Worm (Caenorhabditis elegans) whole organism, L1 larva: ENCODE data around the gene Y81B9A.3.

ENCODE experiments used
- C16A3.4 ChIP-seq: fragments of 150-350 bp; optimal IDR thresholded peaks from 2 replicates; lab custom pipeline; 2014; ENCODE audit warnings: missing biosample characterization, missing genetic modification characterization
- Y116A8C.19 ChIP-seq: sonication (generic microtip); optimal IDR thresholded peaks from 2 replicates; lab custom pipeline; 2016; ENCODE audit warnings: missing compliant biosample characterization, missing genetic modification characterization, borderline replicate concordance
- aha-1 ChIP-seq: fragments of 150-350 bp; optimal IDR thresholded peaks from 2 replicates; lab custom pipeline; 2014; ENCODE audit warnings: missing biosample characterization, missing genetic modification characterization
- alr-1 ChIP-seq: fragments of 200-800 bp; sonication (Bioruptor generic); optimal IDR thresholded peaks from 2 replicates; lab custom pipeline; 2018; ENCODE audit warnings: borderline replicate concordance, mild to moderate bottlenecking, missing genetic modification characterization, missing compliant biosample characterization
- ama-1 ChIP-seq: fragments of 150-350 bp; optimal IDR thresholded peaks from 2 replicates; lab custom pipeline; 2014
- ceh-8 ChIP-seq: fragments of 200-800 bp; sonication (Bioruptor generic); optimal IDR thresholded peaks from 2 replicates; lab custom pipeline; 2018; ENCODE audit warnings: mild to moderate bottlenecking, missing genetic modification characterization, moderate library complexity, missing compliant biosample characterization
- ceh-82 ChIP-seq, 3 experiments: fragments of 150-350 bp in 1 of 3; sonication (generic microtip) in 2 of 3; optimal IDR thresholded peaks; 2 replicates each; lab custom pipeline; 2014 to 2017; ENCODE audit warnings: missing biosample characterization in 3 of 3, missing genetic modification characterization in 3 of 3
- ceh-90 ChIP-seq: sonication (generic microtip); optimal IDR thresholded peaks from 2 replicates; lab custom pipeline; 2016; ENCODE audit warnings: missing genetic modification characterization, missing compliant biosample characterization
- dpl-1 ChIP-seq, 3 experiments: fragments of 150-350 bp in 2 of 3; sonication (generic microtip) in 1 of 3; optimal IDR thresholded peaks; 2 replicates each; lab custom pipeline; 2014 to 2017; ENCODE audit warnings: missing biosample characterization in 3 of 3, missing genetic modification characterization in 3 of 3, missing genetic modification reagents in 3 of 3
- dsc-1 ChIP-seq: sonication (generic microtip); optimal IDR thresholded peaks from 2 replicates; lab custom pipeline; 2016; ENCODE audit warnings: mild to moderate bottlenecking, missing genetic modification characterization, missing compliant biosample characterization
- egl-27 ChIP-seq, 2 experiments: fragments of 150-350 bp in 1 of 2; sonication (generic microtip); optimal IDR thresholded peaks; 3 replicates each; lab custom pipeline; 2017 to 2018; ENCODE audit warnings: missing biosample characterization in 2 of 2, missing genetic modification characterization in 2 of 2, missing genetic modification reagents in 2 of 2
- fkh-10 ChIP-seq: sonication (generic microtip); optimal IDR thresholded peaks from 2 replicates; lab custom pipeline; 2017; ENCODE audit warnings: missing biosample characterization, missing genetic modification reagents, missing genetic modification characterization
- fos-1 ChIP-seq: fragments of 150-350 bp; optimal IDR thresholded peaks from 2 replicates; lab custom pipeline; 2014; ENCODE audit warnings: missing biosample characterization, missing genetic modification characterization
- grh-1 ChIP-seq: fragments of 200-800 bp; sonication (Bioruptor generic); IDR thresholded peaks from 2 replicates; pipeline ENCODE4 v1.3.6; 2022; ENCODE audit warnings: missing genetic modification reagents, missing genetic modification characterization, missing compliant biosample characterization
- hlh-17 ChIP-seq: fragments of 200-800 bp; sonication (Bioruptor generic); optimal IDR thresholded peaks from 2 replicates; lab custom pipeline; 2018; ENCODE audit warnings: missing genetic modification characterization, mild to moderate bottlenecking, missing compliant biosample characterization, moderate library complexity, borderline replicate concordance
- hlh-4 ChIP-seq: sonication (generic microtip); optimal IDR thresholded peaks from 2 replicates; lab custom pipeline; 2016; ENCODE audit warnings: mild to moderate bottlenecking, missing genetic modification characterization, missing compliant biosample characterization
- hpl-2 ChIP-seq: fragments of 150-350 bp; optimal IDR thresholded peaks from 2 replicates; lab custom pipeline; 2014; ENCODE audit warnings: missing biosample characterization, missing genetic modification reagents, missing genetic modification characterization
- irx-1 ChIP-seq: sonication (generic microtip); optimal IDR thresholded peaks from 2 replicates; lab custom pipeline; 2016; ENCODE audit warnings: missing genetic modification characterization, missing compliant biosample characterization
- jun-1 ChIP-seq: fragments of 150-350 bp; optimal IDR thresholded peaks from 2 replicates; lab custom pipeline; 2014; ENCODE audit warnings: missing biosample characterization, missing genetic modification reagents, missing genetic modification characterization
- lin-15B ChIP-seq: fragments of 150-350 bp; sonication (generic microtip); optimal IDR thresholded peaks from 3 replicates; lab custom pipeline; 2014; ENCODE audit warnings: missing biosample characterization, missing genetic modification characterization
- lin-39 ChIP-seq: fragments of 150-350 bp; optimal IDR thresholded peaks from 2 replicates; lab custom pipeline; 2014; ENCODE audit warnings: missing biosample characterization, missing genetic modification reagents, missing genetic modification characterization
- mdl-1 ChIP-seq, 2 experiments: fragments of 150-350 bp; optimal IDR thresholded peaks; 2 replicates each; lab custom pipeline; 2014 to 2017; ENCODE audit warnings: missing biosample characterization in 2 of 2, missing genetic modification characterization in 2 of 2, inconsistent platforms in 1 of 2
- mef-2 ChIP-seq: fragments of 150-350 bp; optimal IDR thresholded peaks from 2 replicates; lab custom pipeline; 2014; ENCODE audit warnings: missing biosample characterization, missing genetic modification characterization
- nhr-11 ChIP-seq: fragments of 150-350 bp; optimal IDR thresholded peaks from 2 replicates; lab custom pipeline; 2014; ENCODE audit warnings: missing biosample characterization, missing genetic modification characterization
- nhr-19 ChIP-seq: fragments of 200-800 bp; sonication (Bioruptor generic); conservative IDR thresholded peaks from 2 replicates; pipeline ENCODE4 v1.3.6; 2022; ENCODE audit warnings: missing genetic modification characterization, missing compliant biosample characterization
- nhr-20 ChIP-seq: sonication (generic microtip); optimal IDR thresholded peaks from 2 replicates; lab custom pipeline; 2016; ENCODE audit warnings: mild to moderate bottlenecking, missing genetic modification characterization, missing compliant biosample characterization
- nhr-76 ChIP-seq: sonication (generic microtip); optimal IDR thresholded peaks from 2 replicates; lab custom pipeline; 2017; ENCODE audit warnings: missing biosample characterization, missing genetic modification characterization
- nhr-77 ChIP-seq: fragments of 150-350 bp; optimal IDR thresholded peaks from 2 replicates; lab custom pipeline; 2014; ENCODE audit warnings: missing biosample characterization, missing genetic modification characterization
- nhr-84 ChIP-seq: sonication (generic microtip); optimal IDR thresholded peaks from 2 replicates; lab custom pipeline; 2017; ENCODE audit warnings: missing biosample characterization, missing genetic modification characterization
- nhr-90 ChIP-seq: sonication (generic microtip); optimal IDR thresholded peaks from 2 replicates; lab custom pipeline; 2016; ENCODE audit warnings: mild to moderate bottlenecking, missing genetic modification characterization, missing compliant biosample characterization; ENCODE audit not compliant: poor library complexity
- pax-3 ChIP-seq: fragments of 200-800 bp; sonication (Bioruptor generic); optimal IDR thresholded peaks from 2 replicates; lab custom pipeline; 2018; ENCODE audit warnings: mild to moderate bottlenecking, missing genetic modification characterization, moderate library complexity, missing compliant biosample characterization
- rnt-1 ChIP-seq: sonication (generic microtip); optimal IDR thresholded peaks from 2 replicates; lab custom pipeline; 2016; ENCODE audit warnings: mild to moderate bottlenecking, missing genetic modification characterization, moderate library complexity, missing compliant biosample characterization
- skn-1 ChIP-seq: fragments of 150-350 bp; optimal IDR thresholded peaks from 2 replicates; lab custom pipeline; 2014; ENCODE audit warnings: missing biosample characterization, missing genetic modification characterization
- snu-23 ChIP-seq: sonication (generic microtip); optimal IDR thresholded peaks from 2 replicates; lab custom pipeline; 2016; ENCODE audit warnings: missing genetic modification characterization, missing compliant biosample characterization
- sup-37 ChIP-seq: fragments of 200-800 bp; sonication (Bioruptor generic); optimal IDR thresholded peaks from 2 replicates; lab custom pipeline; 2018; ENCODE audit warnings: mild to moderate bottlenecking, missing genetic modification characterization, missing compliant biosample characterization
- tbx-2 ChIP-seq: sonication (generic microtip); optimal IDR thresholded peaks from 2 replicates; lab custom pipeline; 2016; ENCODE audit warnings: missing genetic modification characterization, missing compliant biosample characterization
- unc-130 ChIP-seq: fragments of 150-350 bp; optimal IDR thresholded peaks from 2 replicates; lab custom pipeline; 2017; ENCODE audit warnings: missing biosample characterization, missing genetic modification characterization, inconsistent platforms
- unc-62 ChIP-seq: fragments of 150-350 bp; optimal IDR thresholded peaks from 2 replicates; lab custom pipeline; 2014; ENCODE audit warnings: missing biosample characterization, missing genetic modification reagents, missing genetic modification characterization
- unc-86 ChIP-seq: sonication (generic microtip); optimal IDR thresholded peaks from 2 replicates; lab custom pipeline; 2016; ENCODE audit warnings: missing genetic modification characterization, missing compliant biosample characterization
- unc-98 ChIP-seq: fragments of 200-800 bp; sonication (Bioruptor generic); IDR thresholded peaks from 2 replicates; pipeline ENCODE4 v1.3.6; 2022; ENCODE audit warnings: missing genetic modification characterization, missing compliant biosample characterization
- vab-15 ChIP-seq: sonication (generic microtip); optimal IDR thresholded peaks from 2 replicates; lab custom pipeline; 2017; ENCODE audit warnings: missing genotype, mild to moderate bottlenecking, missing genetic modification characterization, missing compliant biosample characterization
- xbp-1 ChIP-seq: sonication (generic microtip); optimal IDR thresholded peaks from 2 replicates; lab custom pipeline; 2016; ENCODE audit warnings: missing genetic modification characterization, missing compliant biosample characterization
- zag-1 ChIP-seq: fragments of 150-350 bp; optimal IDR thresholded peaks from 2 replicates; lab custom pipeline; 2014; ENCODE audit warnings: missing biosample characterization, missing genetic modification characterization
- ztf-11 ChIP-seq, 2 experiments: sonication (generic microtip); optimal IDR thresholded peaks; 2 replicates each; lab custom pipeline; 2016 to 2017; ENCODE audit warnings: missing genetic modification characterization in 2 of 2, missing biosample characterization in 1 of 2, missing compliant biosample characterization in 1 of 2

Y81B9A.3 gene

ce11 chrX:9146953-9147352 lies 35.3 kb upstream of the Y81B9A.3 start (continued):
- TF ChIP-seq lin-15B (no peak), egl-27 (tag; optimal IDR thresholded peaks at IDR 0.05; lab: Kevin White, UChicago) (no peak), dsc-1 (tag; lab: Kevin White, UChicago) (no peak), hlh-4 (tag; lab: Kevin White, UChicago) (no peak), unc-130 (tag; lab: Kevin White, UChicago) (peak; percentile 69), zag-1 (tag; lab: Kevin White, UChicago) (no peak), hlh-17 (GFP tag; lab: Kevin White, UChicago) (no peak), sup-37 (GFP tag; lab: Kevin White, UChicago) (no peak), fos-1 (tag; lab: Kevin White, UChicago) (no peak), nhr-76 (tag; lab: Kevin White, UChicago) (no peak), ceh-82 (tag; optimal IDR thresholded peaks at IDR 0.05; lab: Kevin White, UChicago) (no peak), mdl-1 (tag; optimal IDR thresholded peaks at IDR 0.05; lab: Kevin White, UChicago) (peak in 1 of 2 experiments; percentile 36), ceh-8 (GFP tag; lab: Kevin White, UChicago) (no peak), irx-1 (tag; lab: Kevin White, UChicago) (no peak), ama-1 (lab: Kevin White, UChicago) (no peak), jun-1 (no peak), mef-2 (no peak), aha-1 (tag; lab: Kevin White, UChicago) (no peak), nhr-11 (tag; lab: Kevin White, UChicago) (no peak), grh-1 (GFP tag; lab: Robert Waterston, UW) (peak; percentile 59), hpl-2 (GFP tag; lab: Kevin White, UChicago) (no peak), unc-62 (GFP tag; lab: Kevin White, UChicago) (no peak), alr-1 (tag; lab: Kevin White, UChicago) (no peak), pax-3 (tag; lab: Kevin White, UChicago) (no peak), nhr-84 (tag; lab: Kevin White, UChicago) (no peak), skn-1 (tag; lab: Kevin White, UChicago) (no peak), Y116A8C.19 (tag; lab: Kevin White, UChicago) (no peak), ztf-11 (tag; optimal IDR thresholded peaks at IDR 0.05; lab: Kevin White, UChicago) (no peak), unc-98 (GFP tag; lab: Robert Waterston, UW) (no peak), tbx-2 (tag; lab: Kevin White, UChicago) (peak; percentile 89), vab-15 (tag; lab: Kevin White, UChicago) (no peak), nhr-20 (tag; lab: Kevin White, UChicago) (peak; percentile 77), nhr-19 (GFP tag; lab: Robert Waterston, UW) (peak; percentile 45), unc-86 (tag; lab: Kevin White, UChicago) (no peak), rnt-1 (no peak), nhr-90 (peak; percentile 62), dpl-1 (GFP tag; optimal IDR thresholded peaks at IDR 0.05; lab: Kevin White, UChicago) (no peak), snu-23 (peak; percentile 55), fkh-10 (GFP tag; lab: Kevin White, UChicago) (no peak), ceh-90 (tag; lab: Kevin White, UChicago) (no peak), nhr-77 (no peak), xbp-1 (tag; lab: Kevin White, UChicago) (no peak), lin-39 (tag; lab: Kevin White, UChicago) (no peak), C16A3.4 (peak; percentile 6)
- TF ChIP-seq, all 84 proteins: peak for 17
